Fruit fly (Drosophila melanogaster): ENCODE data around the gene Tep3.

DNA sequence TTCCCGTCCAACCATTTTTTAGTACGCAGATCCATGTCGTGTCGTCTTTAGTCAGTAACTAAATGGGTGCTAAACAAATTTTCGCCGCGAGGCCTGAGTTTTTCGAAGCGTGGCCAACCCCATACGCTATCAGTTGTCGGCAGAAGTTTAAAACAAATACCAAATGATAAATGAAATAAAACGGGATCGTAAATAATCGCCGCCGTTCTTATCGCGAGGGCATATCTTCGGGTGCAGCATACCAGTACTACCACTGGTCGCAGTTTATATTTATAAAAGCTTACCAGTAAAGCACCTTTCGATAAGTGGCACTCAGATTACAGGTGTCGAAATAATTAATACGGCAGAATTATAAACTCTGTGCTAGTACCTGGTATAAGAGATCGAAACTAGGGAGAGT, 17.3 kb upstream of the Tep3 start:
- TF ChIP-seq Hr39 (GFP tag; optimal IDR thresholded peaks at IDR 0.05): no peak
- TF ChIP-seq Met (GFP tag; optimal IDR thresholded peaks at IDR 0.05): no peak
- TF ChIP-seq Blimp-1 (GFP tag; optimal IDR thresholded peaks at IDR 0.05): no peak
- no peak for TF ChIP-seq CG3032 (tag; optimal IDR thresholded peaks at IDR 0.05)
- no peak for TF ChIP-seq CG3919 (GFP tag; optimal IDR thresholded peaks at IDR 0.05)
- no peak for TF ChIP-seq CG6854 (GFP tag; optimal IDR thresholded peaks at IDR 0.05)

Measured in whole organism, prepupa.